Fruit fly (Drosophila melanogaster) whole organism, prepupa: Measurements from ENCODE around the gene Ino80.
A peak's percentile ranks its signal among the peaks of the same experiment; 100 is the strongest.

Experiments
- Blimp-1 ChIP-seq: fragments of 200-800 bp; sonication (Bioruptor generic); optimal IDR thresholded peaks from 3 replicates; lab custom pipeline; 2017; ENCODE audit warnings: missing biosample characterization, missing genetic modification characterization, mild to moderate bottlenecking, moderate library complexity, missing genetic modification reagents
- CG10631 ChIP-seq: fragments of 200-800 bp; sonication (Bioruptor generic); optimal IDR thresholded peaks from 2 replicates; lab custom pipeline; 2016; ENCODE audit warnings: missing biosample characterization, missing genetic modification characterization
- CG11294 ChIP-seq: fragments of 200-800 bp; sonication (Bioruptor generic); IDR thresholded peaks from 2 replicates; pipeline ENCODE4 v1.3.6; 2022; ENCODE audit warnings: missing biosample characterization, missing genetic modification characterization
- CG11902 ChIP-seq: fragments of 200-800 bp; sonication (Bioruptor generic); optimal IDR thresholded peaks from 3 replicates; lab custom pipeline; 2016; ENCODE audit warnings: missing biosample characterization, missing genetic modification characterization
- CG1621 ChIP-seq: fragments of 200-800 bp; sonication (Bioruptor generic); optimal IDR thresholded peaks from 3 replicates; lab custom pipeline; 2018; ENCODE audit warnings: missing biosample characterization, mild to moderate bottlenecking, missing genetic modification characterization
- CG16779 ChIP-seq: fragments of 200-800 bp; sonication (Bioruptor generic); optimal IDR thresholded peaks from 3 replicates; lab custom pipeline; 2017; ENCODE audit warnings: missing biosample characterization, mild to moderate bottlenecking, missing genetic modification characterization
- CG31627 ChIP-seq: fragments of 200-800 bp; sonication (Bioruptor generic); optimal IDR thresholded peaks from 3 replicates; lab custom pipeline; 2016; ENCODE audit warnings: missing biosample characterization, missing genetic modification characterization
- CG32006 ChIP-seq: fragments of 200-800 bp; sonication (Bioruptor generic); optimal IDR thresholded peaks from 3 replicates; lab custom pipeline; 2017; ENCODE audit warnings: missing biosample characterization, mild to moderate bottlenecking, missing genetic modification characterization
- CG34406 ChIP-seq: fragments of 200-800 bp; sonication (Bioruptor generic); optimal IDR thresholded peaks from 3 replicates; lab custom pipeline; 2016; ENCODE audit warnings: missing biosample characterization, missing genetic modification characterization
- CG4318 ChIP-seq: fragments of 200-800 bp; sonication (Bioruptor generic); optimal IDR thresholded peaks from 3 replicates; lab custom pipeline; 2017; ENCODE audit warnings: missing biosample characterization, mild to moderate bottlenecking, missing genetic modification characterization
- CG6792 ChIP-seq: fragments of 200-800 bp; sonication (Bioruptor generic); optimal IDR thresholded peaks from 3 replicates; lab custom pipeline; 2016; ENCODE audit warnings: missing biosample characterization, missing genetic modification characterization
- CG6854 ChIP-seq: fragments of 200-800 bp; sonication (Bioruptor generic); optimal IDR thresholded peaks from 2 replicates; lab custom pipeline; 2017; ENCODE audit warnings: missing biosample characterization, mild to moderate bottlenecking, missing genetic modification characterization
- CG7368 ChIP-seq: fragments of 200-800 bp; sonication (Bioruptor generic); optimal IDR thresholded peaks from 3 replicates; lab custom pipeline; 2016; ENCODE audit warnings: missing biosample characterization, missing genetic modification characterization
- CG8319 ChIP-seq: fragments of 200-800 bp; sonication (Bioruptor generic); optimal IDR thresholded peaks from 3 replicates; lab custom pipeline; 2016; ENCODE audit warnings: missing biosample characterization, missing genetic modification characterization
- CG8632 ChIP-seq: fragments of 200-800 bp; sonication (Bioruptor generic); optimal IDR thresholded peaks from 3 replicates; lab custom pipeline; 2016; ENCODE audit warnings: missing biosample characterization, missing genetic modification characterization
- Eip75B ChIP-seq: fragments of 200-800 bp; sonication (Bioruptor generic); optimal IDR thresholded peaks from 3 replicates; lab custom pipeline; 2016; ENCODE audit warnings: missing biosample characterization, missing genetic modification characterization
- Eip78C ChIP-seq: fragments of 200-800 bp; sonication (Bioruptor generic); peaks from one replicate; lab custom pipeline; 2016; ENCODE audit warnings: missing biosample characterization, missing genetic modification characterization
- Eip93F ChIP-seq: fragments of 200-800 bp; sonication (Bioruptor generic); optimal IDR thresholded peaks from 2 replicates; lab custom pipeline; 2016; ENCODE audit warnings: missing biosample characterization, mild to moderate bottlenecking, missing genetic modification characterization
- Ets21C ChIP-seq: fragments of 200-800 bp; sonication (Bioruptor generic); optimal IDR thresholded peaks from 3 replicates; lab custom pipeline; 2016; ENCODE audit warnings: missing biosample characterization, missing genetic modification characterization
- Ets96B ChIP-seq: fragments of 200-800 bp; optimal IDR thresholded peaks from 2 replicates; lab custom pipeline; 2019; ENCODE audit warnings: missing biosample characterization, mild to moderate bottlenecking, missing genetic modification characterization, moderate library complexity
- Hr38 ChIP-seq: sonication (Bioruptor generic); optimal IDR thresholded peaks from 2 replicates; lab custom pipeline; 2016; ENCODE audit warnings: missing biosample characterization, missing genetic modification characterization
- Hr39 ChIP-seq: fragments of 200-800 bp; sonication (Bioruptor generic); optimal IDR thresholded peaks from 2 replicates; lab custom pipeline; 2016; ENCODE audit warnings: missing biosample characterization, missing genetic modification characterization
- Hr4 ChIP-seq: fragments of 200-800 bp; sonication (Bioruptor generic); optimal IDR thresholded peaks from 3 replicates; lab custom pipeline; 2016; ENCODE audit warnings: missing biosample characterization, missing genetic modification characterization
- Met ChIP-seq: fragments of 200-800 bp; sonication (Bioruptor generic); optimal IDR thresholded peaks from 3 replicates; lab custom pipeline; 2016; ENCODE audit warnings: missing biosample characterization, missing genetic modification characterization
- OdsH ChIP-seq: fragments of 200-800 bp; sonication (Bioruptor generic); optimal IDR thresholded peaks from 3 replicates; lab custom pipeline; 2016; ENCODE audit warnings: missing biosample characterization, missing genetic modification characterization
- Smox ChIP-seq: fragments of 200-800 bp; sonication (Bioruptor generic); optimal IDR thresholded peaks from 3 replicates; lab custom pipeline; 2016; ENCODE audit warnings: missing biosample characterization, missing genetic modification characterization
- Sox14 ChIP-seq: fragments of 200-800 bp; sonication (Bioruptor generic); optimal IDR thresholded peaks from 3 replicates; lab custom pipeline; 2016; ENCODE audit warnings: missing biosample characterization, missing genetic modification characterization
- Sox15 ChIP-seq: fragments of 200-800 bp; sonication (Bioruptor generic); optimal IDR thresholded peaks from 3 replicates; lab custom pipeline; 2016; ENCODE audit warnings: missing biosample characterization, missing genetic modification characterization
- achi ChIP-seq: fragments of 200-800 bp; sonication (Bioruptor generic); optimal IDR thresholded peaks from 3 replicates; lab custom pipeline; 2016; ENCODE audit warnings: missing biosample characterization, missing genetic modification characterization
- acj6 ChIP-seq: fragments of 200-800 bp; sonication (Bioruptor generic); optimal IDR thresholded peaks from 3 replicates; lab custom pipeline; 2016; ENCODE audit warnings: missing biosample characterization, missing genetic modification characterization
- dac ChIP-seq: fragments of 200-800 bp; sonication (Bioruptor generic); optimal IDR thresholded peaks from 2 replicates; lab custom pipeline; 2017; ENCODE audit warnings: missing biosample characterization, mild to moderate bottlenecking, missing genetic modification characterization
- dsx ChIP-seq: fragments of 200-800 bp; optimal IDR thresholded peaks from 3 replicates; lab custom pipeline; 2019; ENCODE audit warnings: missing biosample characterization, mild to moderate bottlenecking, missing genetic modification characterization, moderate library complexity; ENCODE audit not compliant: poor library complexity, severe bottlenecking
- esn ChIP-seq: fragments of 200-800 bp; sonication (Bioruptor generic); optimal IDR thresholded peaks from 2 replicates; lab custom pipeline; 2016; ENCODE audit warnings: missing biosample characterization, mild to moderate bottlenecking, missing genetic modification characterization, moderate library complexity
- fd59A ChIP-seq: fragments of 200-800 bp; sonication (Bioruptor generic); optimal IDR thresholded peaks from 2 replicates; lab custom pipeline; 2017; ENCODE audit warnings: missing biosample characterization, mild to moderate bottlenecking, missing genetic modification characterization, missing genetic modification reagents
- fd85E ChIP-seq: fragments of 200-800 bp; sonication (Bioruptor generic); optimal IDR thresholded peaks from 3 replicates; lab custom pipeline; 2016; ENCODE audit warnings: missing biosample characterization, missing genetic modification characterization
- fkh ChIP-seq: fragments of 200-800 bp; sonication (Bioruptor generic); optimal IDR thresholded peaks from 3 replicates; lab custom pipeline; 2017; ENCODE audit warnings: missing biosample characterization, mild to moderate bottlenecking, missing genetic modification characterization, moderate library complexity
- lz ChIP-seq: fragments of 200-800 bp; sonication (Bioruptor generic); optimal IDR thresholded peaks from 3 replicates; lab custom pipeline; 2016; ENCODE audit warnings: missing biosample characterization, missing genetic modification characterization
- net ChIP-seq: fragments of 200-800 bp; sonication (Bioruptor generic); optimal IDR thresholded peaks from 3 replicates; lab custom pipeline; 2016; ENCODE audit warnings: missing biosample characterization, missing genetic modification characterization
- spab ChIP-seq: fragments of 200-800 bp; sonication (Bioruptor generic); optimal IDR thresholded peaks from 2 replicates; lab custom pipeline; 2017; ENCODE audit warnings: missing biosample characterization, mild to moderate bottlenecking, missing genetic modification characterization, missing genetic modification reagents
- ss ChIP-seq, 2 experiments: fragments of 200-800 bp; sonication (Bioruptor generic); optimal IDR thresholded peaks; 2 replicates in 1 of 2; 3 replicates in 1 of 2; lab custom pipeline; 2017 to 2018; ENCODE audit warnings: mild to moderate bottlenecking in 2 of 2, missing biosample characterization in 2 of 2, missing genetic modification characterization in 2 of 2, moderate library complexity in 1 of 2
- svp ChIP-seq: fragments of 200-800 bp; sonication (Bioruptor generic); peaks from one replicate; lab custom pipeline; 2016; ENCODE audit warnings: missing biosample characterization, missing genetic modification characterization
- topi ChIP-seq: fragments of 200-800 bp; sonication (Bioruptor generic); optimal IDR thresholded peaks from 3 replicates; lab custom pipeline; 2016; ENCODE audit warnings: missing biosample characterization, missing genetic modification characterization

Gene Ino80

DNA sequence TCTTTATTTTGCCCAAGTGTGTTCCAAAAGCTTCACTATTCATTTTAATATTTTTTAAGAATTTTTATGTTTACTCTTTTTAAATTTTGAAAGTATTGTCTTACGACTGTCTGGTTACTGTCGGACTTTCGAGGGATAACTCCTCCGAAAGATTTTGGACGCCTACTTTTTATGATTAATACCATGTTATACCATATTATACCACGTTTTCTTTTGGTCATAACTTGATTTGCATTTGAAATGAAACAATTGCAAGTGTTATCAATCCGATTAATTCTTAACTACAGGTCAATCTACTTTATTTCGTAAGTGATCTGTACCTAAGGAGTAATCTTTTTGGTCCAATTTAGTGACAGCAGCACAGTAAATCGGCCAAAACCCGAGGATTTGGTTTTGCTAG, 27.0 kb downstream of the Ino80 start, which contains the start of gene CG31404:
CG31404 (minus strand) TSS at position 101 of the 400 bp plus-strand sequence.
- TF ChIP-seq Eip93F (GFP tag; lab: Kevin White, UChicago) (no peak), fkh (GFP tag; lab: Kevin White, UChicago) (no peak), Ets96B (tag; lab: Kevin White, UChicago) (no peak), CG7368 (GFP tag; lab: Kevin White, UChicago) (no peak), dac (GFP tag; lab: Kevin White, UChicago) (no peak), CG11902 (no peak), Met (GFP tag; lab: Kevin White, UChicago) (no peak), Ets21C (GFP tag; lab: Kevin White, UChicago) (no peak)

DNA sequence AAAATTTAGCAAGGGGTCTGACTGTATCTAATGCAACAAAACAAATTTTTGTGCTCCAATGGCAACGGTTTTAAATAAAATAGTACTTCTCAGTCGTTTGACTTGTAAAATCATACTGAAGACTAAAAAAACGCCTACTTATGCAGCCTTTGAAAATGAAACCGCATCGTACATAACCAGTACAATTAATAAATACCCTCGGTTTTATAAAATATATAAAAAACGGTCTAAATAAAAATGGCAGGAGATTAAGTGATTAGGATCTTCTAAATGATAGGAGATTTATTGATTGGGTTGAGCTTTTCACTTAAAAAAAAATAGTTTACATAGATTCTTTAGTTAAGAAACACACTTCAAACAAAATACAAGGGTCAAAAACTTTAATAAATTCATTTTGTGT, 28.3 kb downstream of the Ino80 start, which contains the start of gene CG3581:
CG3581 (minus strand) TSS at position 101 of the 400 bp plus-strand sequence.
- TF ChIP-seq OdsH (no peak), Ets21C (GFP tag; lab: Kevin White, UChicago) (no peak), CG11294 (GFP tag; lab: Robert Waterston, UW) (no peak), achi (no peak), Met (GFP tag; lab: Kevin White, UChicago) (no peak), topi (GFP tag; lab: Kevin White, UChicago) (no peak), Smox (GFP tag; lab: Kevin White, UChicago) (no peak), CG31627 (GFP tag; lab: Kevin White, UChicago) (no peak), Ets96B (tag; lab: Kevin White, UChicago) (no peak), Sox15 (GFP tag; lab: Kevin White, UChicago) (no peak), CG10631 (no peak), fd59A (GFP tag; lab: Kevin White, UChicago) (no peak), CG6854 (GFP tag; lab: Kevin White, UChicago) (no peak), Blimp-1 (GFP tag; lab: Kevin White, UChicago) (no peak)

DNA sequence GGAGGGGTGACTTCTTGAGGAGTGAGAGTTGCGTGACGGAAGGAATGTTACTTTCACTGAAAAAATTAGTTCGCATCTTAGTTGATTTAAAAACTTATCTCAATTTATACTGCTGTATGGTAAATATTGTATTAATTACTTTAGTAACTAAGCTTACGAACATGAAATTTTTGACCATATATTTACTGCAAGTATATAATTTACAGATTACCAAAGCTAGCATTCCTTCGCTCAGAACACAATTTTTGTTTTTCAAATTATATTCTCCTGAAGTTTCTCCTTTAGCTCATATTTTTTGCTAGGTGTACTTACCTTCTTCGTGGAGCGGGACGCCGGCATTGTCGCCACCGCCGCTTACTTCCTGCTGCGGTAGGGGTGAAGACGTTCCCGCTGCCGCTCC, 32.3 kb downstream of the Ino80 start:
- TF ChIP-seq Eip78C (GFP tag; lab: Kevin White, UChicago) = peak; percentile 18
- TF ChIP-seq svp (GFP tag; lab: Kevin White, UChicago) = peak; percentile 16
- TF ChIP-seq CG8319 (GFP tag; lab: Kevin White, UChicago) = no peak

DNA sequence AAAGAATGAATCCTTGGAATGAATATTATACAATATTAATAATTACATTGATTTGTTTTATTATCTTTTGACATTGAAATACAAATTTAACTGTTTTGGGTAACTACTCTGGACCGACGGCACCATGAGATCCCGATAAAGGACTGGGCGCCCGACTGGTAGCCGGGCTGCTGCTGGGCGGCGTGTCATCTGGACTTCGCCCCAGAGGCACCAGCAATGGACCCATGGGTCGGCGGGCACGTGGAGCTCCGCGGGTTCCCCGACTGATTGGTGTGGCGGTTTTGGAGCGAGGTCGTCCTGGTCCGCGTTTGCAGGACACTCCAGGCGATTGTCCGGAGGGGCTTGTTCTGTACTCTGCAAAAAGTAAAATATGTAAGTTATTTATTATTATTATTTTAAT, 33.9 kb downstream of the Ino80 start:
- no peak for TF ChIP-seq CG16779 (tag; lab: Kevin White, UChicago)
- TF ChIP-seq acj6 = no peak
- TF ChIP-seq dsx = no peak
- TF ChIP-seq net (GFP tag; lab: Kevin White, UChicago) = no peak
- TF ChIP-seq lz (GFP tag; lab: Kevin White, UChicago) = no peak
- no peak for TF ChIP-seq CG11902
- no peak for TF ChIP-seq Eip75B (GFP tag; lab: Kevin White, UChicago)
- no peak for TF ChIP-seq fd85E
- no peak for TF ChIP-seq Hr4 (GFP tag; lab: Kevin White, UChicago)
- no peak for TF ChIP-seq topi (GFP tag; lab: Kevin White, UChicago)
- no peak for TF ChIP-seq CG4318 (GFP tag; lab: Kevin White, UChicago)
- TF ChIP-seq Sox14 (GFP tag; lab: Kevin White, UChicago) = no peak
- TF ChIP-seq Smox (GFP tag; lab: Kevin White, UChicago) = no peak
- TF ChIP-seq Met (GFP tag; lab: Kevin White, UChicago) = no peak
- TF ChIP-seq ss (GFP tag; optimal IDR thresholded peaks at IDR 0.05; lab: Kevin White, UChicago) = no peak
- no peak for TF ChIP-seq CG1621 (tag; lab: Kevin White, UChicago)

DNA sequence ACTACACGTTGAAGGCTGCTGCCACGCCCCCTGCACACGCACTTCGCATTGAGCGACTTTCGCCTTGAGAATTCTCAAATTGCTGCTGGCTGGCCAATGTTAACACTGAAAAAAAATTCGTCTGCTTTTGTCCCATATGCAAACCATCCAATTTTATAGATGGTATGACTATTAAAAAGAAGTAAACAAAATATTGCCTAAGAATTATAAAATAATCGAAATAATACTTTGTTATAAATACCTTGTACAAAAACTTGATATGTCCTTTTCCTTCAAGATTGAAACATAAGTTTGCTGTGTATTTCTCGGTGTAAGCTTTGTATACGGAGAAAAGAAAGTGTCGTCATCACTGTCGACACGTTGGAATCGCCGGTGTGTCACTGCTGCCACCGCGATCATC, 40.1 kb downstream of the Ino80 start:
- peak; percentile 28 for TF ChIP-seq Blimp-1 (GFP tag; lab: Kevin White, UChicago)
- peak; percentile 23 for TF ChIP-seq CG8632
- peak; percentile 50 for TF ChIP-seq CG34406 (GFP tag; lab: Kevin White, UChicago)
- peak; percentile 55 for TF ChIP-seq Met (GFP tag; lab: Kevin White, UChicago)
- TF ChIP-seq fkh (GFP tag; lab: Kevin White, UChicago) = no peak
- TF ChIP-seq CG6792 = peak; percentile 21
- TF ChIP-seq esn (GFP tag; lab: Kevin White, UChicago) = peak; percentile 53
- no peak for TF ChIP-seq CG11294 (GFP tag; lab: Robert Waterston, UW)
- peak; percentile 44 for TF ChIP-seq Eip75B (GFP tag; lab: Kevin White, UChicago)
- no peak for TF ChIP-seq spab (GFP tag; lab: Kevin White, UChicago)
- peak; percentile 15 for TF ChIP-seq Hr4 (GFP tag; lab: Kevin White, UChicago)
- peak; percentile 35 for TF ChIP-seq Hr39
- peak; percentile 20 for TF ChIP-seq achi
- TF ChIP-seq OdsH = peak; percentile 35
- peak; percentile 17 for TF ChIP-seq CG31627 (GFP tag; lab: Kevin White, UChicago)
- TF ChIP-seq CG32006 (GFP tag; lab: Kevin White, UChicago) = peak; percentile 12
- TF ChIP-seq Eip78C (GFP tag; lab: Kevin White, UChicago) = peak; percentile 36
- TF ChIP-seq acj6 = peak; percentile 38
- no peak for TF ChIP-seq Hr38
- TF ChIP-seq CG1621 (tag; lab: Kevin White, UChicago) = no peak
- TF ChIP-seq lz (GFP tag; lab: Kevin White, UChicago) = peak; percentile 41
